Worm (Caenorhabditis elegans): ENCODE measurements around the gene ekl-6.

- TF ChIP-seq him-1 (tag; optimal IDR thresholded peaks at IDR 0.05) = no peak
- TF ChIP-seq dao-5 (tag; optimal IDR thresholded peaks at IDR 0.05) = no peak
These were observed 44.8 kb downstream of the ekl-6 start, which contains the start of gene T16H12.9 for ce11 chrIII:10108995-10109394.

Data from whole organism, L4/young adult.